Worm (Caenorhabditis elegans) whole organism, midembryonic: ENCODE data around the gene R12B2.6.

Experiments
- T22C8.4 ChIP-seq: fragments of 200-800 bp; sonication (Bioruptor generic); IDR thresholded peaks from 2 replicates; pipeline ENCODE4 v1.3.6; 2022; ENCODE audit warnings: missing genetic modification characterization, missing compliant biosample characterization
- cog-1 ChIP-seq: sonication (generic microtip); optimal IDR thresholded peaks from 2 replicates; lab custom pipeline; 2016; ENCODE audit warnings: missing genetic modification characterization, missing compliant biosample characterization
- klf-2 ChIP-seq: fragments of 200-800 bp; sonication (Bioruptor generic); conservative IDR thresholded peaks from 2 replicates; pipeline ENCODE4 v1.3.6; 2022; ENCODE audit warnings: missing genetic modification reagents, missing genetic modification characterization, missing compliant biosample characterization
- med-1 ChIP-seq: sonication (generic microtip); optimal IDR thresholded peaks from 2 replicates; lab custom pipeline; 2017; ENCODE audit warnings: missing genetic modification characterization, mild to moderate bottlenecking, missing compliant biosample characterization, antibody characterized with exemption, missing genetic modification reagents; ENCODE audit not compliant: insufficient read depth
- ref-1 ChIP-seq: fragments of 200-800 bp; sonication (Bioruptor generic); conservative IDR thresholded peaks from 2 replicates; pipeline ENCODE4 v1.3.6; 2022; ENCODE audit warnings: missing genetic modification reagents, missing genetic modification characterization, missing compliant biosample characterization
- tab-1 ChIP-seq: fragments of 200-800 bp; sonication (Bioruptor generic); IDR thresholded peaks from 2 replicates; pipeline ENCODE4 v1.3.6; 2022; ENCODE audit warnings: missing genetic modification characterization, missing compliant biosample characterization
- ztf-23 ChIP-seq: fragments of 200-800 bp; sonication (Bioruptor generic); IDR thresholded peaks from 2 replicates; pipeline ENCODE4 v1.3.6; 2022; ENCODE audit warnings: missing genetic modification reagents, missing genetic modification characterization, missing compliant biosample characterization
- ztf-29 ChIP-seq: fragments of 200-800 bp; sonication (Bioruptor generic); IDR thresholded peaks from 2 replicates; pipeline ENCODE4 v1.3.6; 2022; ENCODE audit warnings: missing genetic modification reagents, missing genetic modification characterization, missing compliant biosample characterization

ce11 chrIII:5840277-5840676 lies 6.3 kb upstream of the R12B2.6 start:
- TF ChIP-seq tab-1 (no peak), ref-1 (no peak), ztf-23 (GFP tag; lab: Robert Waterston, UW) (no peak), T22C8.4 (GFP tag; lab: Robert Waterston, UW) (no peak), klf-2 (GFP tag; lab: Robert Waterston, UW) (no peak), ztf-29 (GFP tag; lab: Robert Waterston, UW) (no peak), med-1 (no peak), cog-1 (tag; lab: Kevin White, UChicago) (no peak)
